Worm (Caenorhabditis elegans) whole organism, late embryonic: ENCODE results near the gene C26E6.12.

Experiments
- K02D7.2 ChIP-seq: sonication (generic microtip); optimal IDR thresholded peaks from 2 replicates; lab custom pipeline; 2017; ENCODE audit warnings: mild to moderate bottlenecking, missing genetic modification characterization, missing compliant biosample characterization
- K09A11.1 ChIP-seq: sonication (generic microtip); optimal IDR thresholded peaks from 2 replicates; lab custom pipeline; 2017; ENCODE audit warnings: antibody characterized with exemption, mild to moderate bottlenecking, missing genetic modification characterization, missing compliant biosample characterization; ENCODE audit not compliant: insufficient read depth
- T23F11.4 ChIP-seq: fragments of 200-800 bp; sonication (Bioruptor generic); optimal IDR thresholded peaks from 2 replicates; lab custom pipeline; 2018; ENCODE audit warnings: mild to moderate bottlenecking, missing genetic modification characterization, missing compliant biosample characterization
- Y22D7AL.16 ChIP-seq: sonication (generic microtip); optimal IDR thresholded peaks from 2 replicates; lab custom pipeline; 2016; ENCODE audit warnings: missing genetic modification characterization, missing compliant biosample characterization
- ama-1 ChIP-seq: fragments of 150-350 bp; optimal IDR thresholded peaks from 2 replicates; lab custom pipeline; 2014
- ceh-18 ChIP-seq: sonication (generic microtip); optimal IDR thresholded peaks from 2 replicates; lab custom pipeline; 2016; ENCODE audit warnings: missing genetic modification characterization, missing compliant biosample characterization
- ceh-19 ChIP-seq: fragments of 200-800 bp; sonication (Bioruptor generic); optimal IDR thresholded peaks from 2 replicates; lab custom pipeline; 2018; ENCODE audit warnings: mild to moderate bottlenecking, missing genetic modification characterization, missing compliant biosample characterization
- ceh-2 ChIP-seq: sonication (generic microtip); optimal IDR thresholded peaks from 2 replicates; lab custom pipeline; 2016; ENCODE audit warnings: missing genotype, missing genetic modification characterization, missing compliant biosample characterization
- ceh-24 ChIP-seq: sonication (generic microtip); optimal IDR thresholded peaks from 2 replicates; lab custom pipeline; 2016; ENCODE audit warnings: mild to moderate bottlenecking, missing genetic modification characterization, missing compliant biosample characterization
- ceh-30 ChIP-seq: fragments of 150-350 bp; optimal IDR thresholded peaks from 2 replicates; lab custom pipeline; 2014; ENCODE audit warnings: missing biosample characterization, missing genetic modification characterization
- ceh-31 ChIP-seq: sonication (generic microtip); optimal IDR thresholded peaks from 2 replicates; lab custom pipeline; 2016; ENCODE audit warnings: missing genetic modification characterization, missing compliant biosample characterization
- ceh-34 ChIP-seq: sonication (generic microtip); optimal IDR thresholded peaks from 2 replicates; lab custom pipeline; 2016; ENCODE audit warnings: mild to moderate bottlenecking, missing genetic modification characterization, missing compliant biosample characterization
- ceh-45 ChIP-seq: fragments of 200-800 bp; sonication (Bioruptor generic); IDR thresholded peaks from 2 replicates; pipeline ENCODE4 v1.3.6; 2022; ENCODE audit warnings: missing genetic modification reagents, missing genetic modification characterization, missing compliant biosample characterization
- ceh-6 ChIP-seq: fragments of 200-800 bp; sonication (Bioruptor generic); optimal IDR thresholded peaks from 2 replicates; lab custom pipeline; 2018; ENCODE audit warnings: mild to moderate bottlenecking, missing genetic modification characterization, missing compliant biosample characterization
- ceh-9 ChIP-seq: sonication (generic microtip); optimal IDR thresholded peaks from 2 replicates; lab custom pipeline; 2016; ENCODE audit warnings: mild to moderate bottlenecking, missing genetic modification characterization, inconsistent platforms, missing compliant biosample characterization
- che-1 ChIP-seq: sonication (generic microtip); optimal IDR thresholded peaks from 2 replicates; lab custom pipeline; 2016; ENCODE audit warnings: mild to moderate bottlenecking, missing genetic modification characterization, missing compliant biosample characterization
- elt-2 ChIP-seq: sonication (generic microtip); optimal IDR thresholded peaks from 2 replicates; lab custom pipeline; 2016; ENCODE audit warnings: missing genetic modification reagents, missing genetic modification characterization, missing compliant biosample characterization
- ets-4 ChIP-seq: sonication (generic microtip); optimal IDR thresholded peaks from 2 replicates; lab custom pipeline; 2016; ENCODE audit warnings: missing genetic modification characterization, missing compliant biosample characterization
- fax-1 ChIP-seq: sonication (generic microtip); optimal IDR thresholded peaks from 2 replicates; lab custom pipeline; 2016; ENCODE audit warnings: missing genotype, missing genetic modification characterization, missing compliant biosample characterization
- fkh-6 ChIP-seq: sonication (generic microtip); optimal IDR thresholded peaks from 2 replicates; lab custom pipeline; 2016; ENCODE audit warnings: missing genetic modification characterization, missing compliant biosample characterization
- gmeb-2 ChIP-seq: sonication (generic microtip); optimal IDR thresholded peaks from 2 replicates; lab custom pipeline; 2016; ENCODE audit warnings: missing genetic modification characterization, inconsistent platforms, missing compliant biosample characterization
- hlh-13 ChIP-seq: fragments of 200-800 bp; sonication (Bioruptor generic); optimal IDR thresholded peaks from 2 replicates; lab custom pipeline; 2018; ENCODE audit warnings: mild to moderate bottlenecking, missing genetic modification characterization, missing compliant biosample characterization
- hlh-15 ChIP-seq: sonication (generic microtip); optimal IDR thresholded peaks from 2 replicates; lab custom pipeline; 2016; ENCODE audit warnings: missing genetic modification characterization, missing compliant biosample characterization
- hlh-30 ChIP-seq: sonication (generic microtip); optimal IDR thresholded peaks from 2 replicates; lab custom pipeline; 2017; ENCODE audit warnings: antibody characterized with exemption, missing genetic modification characterization, missing compliant biosample characterization; ENCODE audit not compliant: insufficient read depth
- madf-2 ChIP-seq: sonication (generic microtip); optimal IDR thresholded peaks from 2 replicates; lab custom pipeline; 2017; ENCODE audit warnings: missing genetic modification characterization, missing compliant biosample characterization
- nfya-1 ChIP-seq: sonication (generic microtip); optimal IDR thresholded peaks from 2 replicates; lab custom pipeline; 2017; ENCODE audit warnings: missing genetic modification characterization, mild to moderate bottlenecking, missing compliant biosample characterization, antibody characterized with exemption, moderate library complexity
- nhr-11 ChIP-seq: fragments of 150-350 bp; optimal IDR thresholded peaks from 2 replicates; lab custom pipeline; 2014; ENCODE audit warnings: missing biosample characterization, missing genetic modification characterization
- npax-4 ChIP-seq: sonication (generic microtip); optimal IDR thresholded peaks from 2 replicates; lab custom pipeline; 2016; ENCODE audit warnings: missing genetic modification characterization, missing compliant biosample characterization
- odd-2 ChIP-seq: sonication (generic microtip); optimal IDR thresholded peaks from 2 replicates; lab custom pipeline; 2017; ENCODE audit warnings: antibody characterized with exemption, mild to moderate bottlenecking, missing genetic modification characterization, missing compliant biosample characterization
- pag-3 ChIP-seq: sonication (generic microtip); optimal IDR thresholded peaks from 2 replicates; lab custom pipeline; 2016; ENCODE audit warnings: missing compliant biosample characterization, missing genetic modification characterization, borderline replicate concordance
- pax-1 ChIP-seq: fragments of 150-350 bp; optimal IDR thresholded peaks from 2 replicates; lab custom pipeline; 2014; ENCODE audit warnings: missing biosample characterization, missing genetic modification characterization
- pha-2 ChIP-seq: sonication (generic microtip); optimal IDR thresholded peaks from 2 replicates; lab custom pipeline; 2017; ENCODE audit warnings: mild to moderate bottlenecking, missing genetic modification characterization, missing compliant biosample characterization
- pha-4 ChIP-seq: fragments of 150-350 bp; optimal IDR thresholded peaks from 2 replicates; lab custom pipeline; 2018; ENCODE audit warnings: missing biosample characterization, missing genetic modification reagents, missing genetic modification characterization
- pqm-1 ChIP-seq: sonication (generic microtip); optimal IDR thresholded peaks from 2 replicates; lab custom pipeline; 2016; ENCODE audit warnings: missing genetic modification characterization, missing compliant biosample characterization
- pros-1 ChIP-seq: fragments of 150-350 bp; optimal IDR thresholded peaks from 2 replicates; lab custom pipeline; 2014; ENCODE audit warnings: missing biosample characterization, missing genetic modification reagents, missing genetic modification characterization
- rnt-1 ChIP-seq: sonication (generic microtip); optimal IDR thresholded peaks from 2 replicates; lab custom pipeline; 2016; ENCODE audit warnings: missing genetic modification characterization, missing compliant biosample characterization
- sdc-2 ChIP-seq: sonication (generic microtip); optimal IDR thresholded peaks from 2 replicates; lab custom pipeline; 2016; ENCODE audit warnings: missing genotype, missing genetic modification characterization, missing compliant biosample characterization
- tbx-2 ChIP-seq: sonication (generic microtip); optimal IDR thresholded peaks from 2 replicates; lab custom pipeline; 2016; ENCODE audit warnings: missing genetic modification characterization, missing compliant biosample characterization
- unc-42 ChIP-seq: sonication (generic microtip); optimal IDR thresholded peaks from 2 replicates; lab custom pipeline; 2016; ENCODE audit warnings: missing genotype, missing genetic modification characterization, missing compliant biosample characterization
- unc-55 ChIP-seq: sonication (generic microtip); optimal IDR thresholded peaks from 2 replicates; lab custom pipeline; 2017; ENCODE audit warnings: missing biosample characterization, missing genetic modification reagents, missing genetic modification characterization
- unc-86 ChIP-seq: sonication (generic microtip); optimal IDR thresholded peaks from 2 replicates; lab custom pipeline; 2016; ENCODE audit warnings: missing genetic modification characterization, missing compliant biosample characterization

Gene C26E6.12

DNA sequence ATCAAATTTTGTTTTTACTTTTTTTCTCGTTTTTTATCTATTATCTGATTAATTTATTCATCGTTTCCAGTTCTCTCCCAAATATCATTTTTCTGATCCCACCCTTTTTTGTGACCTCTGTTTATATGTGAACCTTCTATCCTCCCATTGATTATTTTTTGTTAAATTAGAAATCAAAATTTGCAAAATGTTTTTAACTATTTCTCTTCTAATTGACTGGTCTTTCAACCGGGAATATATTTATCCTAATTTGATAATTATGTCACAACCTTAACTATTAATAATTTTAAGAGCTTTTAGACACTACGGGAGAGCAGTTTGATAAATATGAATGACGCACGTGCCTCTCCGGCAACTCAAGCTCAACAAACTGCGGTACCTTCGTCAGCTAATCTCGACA is 12.2 kb upstream of the C26E6.12 start, which contains the start of gene ntl-9:
Gene ntl-9 (plus strand): TSS at position 301 of the 400 bp plus-strand sequence.
- TF ChIP-seq hlh-13 (GFP tag; lab: Kevin White, UChicago), result no peak
- TF ChIP-seq rnt-1, result no peak
- TF ChIP-seq ceh-31, result no peak
- TF ChIP-seq unc-55 (GFP tag; lab: Kevin White, UChicago), result no peak
- TF ChIP-seq sdc-2 (tag; lab: Kevin White, UChicago), result no peak
- TF ChIP-seq ama-1, result no peak
- TF ChIP-seq nfya-1 (tag; lab: Kevin White, UChicago), result no peak
- TF ChIP-seq tbx-2 (tag; lab: Kevin White, UChicago), result no peak
- TF ChIP-seq K09A11.1 (tag; lab: Kevin White, UChicago), result no peak
- TF ChIP-seq hlh-15 (tag; lab: Kevin White, UChicago), result no peak
- TF ChIP-seq ceh-9 (tag; lab: Kevin White, UChicago), result no peak
- TF ChIP-seq elt-2 (tag; lab: Kevin White, UChicago), result no peak
- TF ChIP-seq npax-4 (tag; lab: Kevin White, UChicago), result no peak
- TF ChIP-seq pha-4, result no peak
- no peak for TF ChIP-seq gmeb-2 (tag; lab: Kevin White, UChicago)
- no peak for TF ChIP-seq ceh-30 (tag; lab: Kevin White, UChicago)
- no peak for TF ChIP-seq fkh-6 (tag; lab: Kevin White, UChicago)
- no peak for TF ChIP-seq Y22D7AL.16
- no peak for TF ChIP-seq ceh-45

DNA sequence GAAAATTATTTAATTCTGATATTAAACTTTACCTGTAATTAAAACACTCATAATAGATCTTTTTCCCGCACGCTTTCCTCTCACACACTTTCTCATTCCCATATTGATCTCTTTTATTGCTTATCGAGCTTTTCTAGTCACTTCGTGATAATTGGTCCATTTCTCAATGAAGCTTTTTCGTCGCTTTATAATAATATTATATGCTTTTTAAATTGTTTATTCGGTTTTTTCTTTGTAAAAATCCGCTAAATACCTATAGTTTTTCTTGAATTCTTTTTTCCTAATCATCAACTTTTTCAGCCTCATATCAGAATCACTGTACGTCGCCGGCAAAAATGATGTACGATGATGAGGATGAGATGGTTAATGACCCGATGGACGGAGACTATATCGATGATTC is 7.2 kb upstream of the C26E6.12 start, which contains the start of gene rpb-2:
Gene rpb-2 (plus strand): TSS at position 301 of the 400 bp plus-strand sequence.
- no peak for TF ChIP-seq pha-2 (tag; lab: Kevin White, UChicago)

DNA sequence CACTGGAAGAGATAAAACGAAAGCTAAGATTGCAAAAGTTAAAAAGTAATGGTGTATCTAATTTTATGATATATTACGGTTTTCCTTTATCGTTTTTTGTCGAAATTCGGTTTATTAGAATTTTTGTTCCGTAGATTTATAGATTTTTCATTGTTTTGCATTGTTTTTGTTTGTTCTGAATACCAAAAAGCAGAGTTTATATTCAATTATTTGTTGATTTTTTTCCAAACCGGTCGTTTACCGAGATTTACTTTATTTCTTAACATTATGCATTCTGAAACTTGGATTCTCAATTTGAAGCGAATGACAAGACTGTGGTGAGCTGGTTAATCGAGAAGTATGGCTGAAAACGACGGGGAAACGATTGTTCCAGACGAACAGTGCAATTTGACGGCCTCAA is 5.0 kb upstream of the C26E6.12 start, which contains the start of gene fsn-1:
Gene fsn-1 (plus strand): TSS at position 301 of the 400 bp plus-strand sequence.
- TF ChIP-seq pag-3 (tag; lab: Kevin White, UChicago) (no peak), ceh-2 (tag; lab: Kevin White, UChicago) (no peak), K02D7.2 (tag; lab: Kevin White, UChicago) (no peak), nhr-11 (no peak), ceh-24 (tag; lab: Kevin White, UChicago) (no peak), ceh-34 (tag; lab: Kevin White, UChicago) (no peak), che-1 (no peak), pax-1 (tag; lab: Kevin White, UChicago) (no peak), hlh-30 (no peak), unc-55 (GFP tag; lab: Kevin White, UChicago) (no peak), fkh-6 (tag; lab: Kevin White, UChicago) (no peak), fax-1 (tag; lab: Kevin White, UChicago) (no peak), unc-42 (no peak), pqm-1 (tag; lab: Kevin White, UChicago) (no peak), ceh-18 (no peak), hlh-15 (tag; lab: Kevin White, UChicago) (no peak), T23F11.4 (GFP tag; lab: Kevin White, UChicago) (no peak), ceh-45 (no peak), madf-2 (tag; lab: Kevin White, UChicago) (no peak)
- TF ChIP-seq, all 69 proteins: peak for 0

DNA sequence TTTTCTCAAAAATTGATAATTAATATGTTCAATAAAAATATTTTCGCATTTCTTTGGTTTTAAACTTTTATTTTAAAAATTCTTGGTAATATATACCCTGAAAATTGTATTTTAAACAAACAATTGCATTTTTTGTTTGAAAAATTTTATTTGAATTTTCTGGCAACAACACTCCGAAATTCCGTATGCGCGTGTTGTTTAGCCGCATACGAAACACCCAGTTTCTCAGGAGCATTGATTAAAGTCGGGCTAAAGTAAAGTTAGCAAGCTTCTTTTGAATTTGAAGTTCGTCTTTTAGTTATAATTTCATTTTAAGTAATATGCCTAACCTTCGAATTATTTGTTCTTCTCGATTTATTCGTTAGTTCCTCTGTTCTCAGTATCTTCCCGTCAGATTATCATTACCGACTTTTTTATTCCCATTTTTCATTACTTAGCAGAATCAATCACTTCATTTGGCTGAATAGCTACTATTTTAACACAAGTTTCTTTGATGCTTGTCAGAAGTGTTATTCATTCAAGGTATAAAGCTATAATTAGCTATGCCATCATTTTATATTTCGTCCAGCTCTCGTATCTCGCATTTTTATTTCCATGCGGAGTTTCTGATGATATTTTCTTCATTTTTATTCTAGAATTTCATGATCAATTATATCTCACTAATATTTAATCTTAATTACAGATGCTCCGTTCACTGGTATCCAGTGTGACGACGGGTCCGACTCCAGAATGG is 3.0 kb upstream of the C26E6.12 start, which contains the start of gene mrps-18C:
Gene mrps-18C (plus strand): TSS at position 683 of the 733 bp plus-strand sequence.
- TF ChIP-seq ceh-19 (no peak), ceh-9 (tag; lab: Kevin White, UChicago) (no peak), pros-1 (tag; lab: Kevin White, UChicago) (no peak), ceh-6 (GFP tag; lab: Kevin White, UChicago) (no peak), sdc-2 (tag; lab: Kevin White, UChicago) (no peak), unc-86 (no peak), ets-4 (no peak), odd-2 (no peak)
